Fruit fly (Drosophila melanogaster): ENCODE measurements around the gene ND-ASHI.
A peak's percentile ranks its signal among the peaks of the same experiment; 100 is the strongest.

ND-ASHI gene

DNA sequence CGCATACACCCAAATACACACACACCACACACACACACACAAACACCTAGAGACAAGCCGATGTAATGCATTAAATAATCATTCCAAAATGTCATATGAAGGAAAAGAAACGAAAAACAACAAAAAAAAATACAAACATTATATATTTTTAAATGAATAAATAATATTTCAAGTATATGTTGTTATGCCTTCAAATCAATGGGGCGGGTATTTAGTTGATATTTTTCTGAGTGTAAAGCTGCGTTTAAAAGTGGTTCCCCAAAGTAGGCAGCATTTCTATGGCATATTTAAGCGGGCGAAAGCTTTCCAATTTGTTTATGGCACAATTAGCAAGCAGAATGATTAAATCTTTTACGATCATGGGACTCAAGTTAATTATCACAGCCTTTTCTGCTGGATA, 40.3 kb upstream of the ND-ASHI start (continued):
- no peak for TF ChIP-seq CG11093 (GFP tag; IDR thresholded peaks at IDR 0.05)
- peak; percentile 20 for TF ChIP-seq Dek (tag; optimal IDR thresholded peaks at IDR 0.05)
- TF ChIP-seq CG1832 (GFP tag; optimal IDR thresholded peaks at IDR 0.05) = no peak
- TF ChIP-seq Deaf1 (tag; optimal IDR thresholded peaks at IDR 0.05) = no peak
- no peak for TF ChIP-seq cwo (GFP tag; optimal IDR thresholded peaks at IDR 0.05)
- TF ChIP-seq ttk (GFP tag; IDR thresholded peaks at IDR 0.05) = no peak
- no peak for TF ChIP-seq klu (GFP tag; IDR thresholded peaks at IDR 0.05)
- TF ChIP-seq CG12071 (GFP tag; optimal IDR thresholded peaks at IDR 0.05) = no peak
- TF ChIP-seq schlank (tag; optimal IDR thresholded peaks at IDR 0.05) = no peak
- peak; percentile 32 for TF ChIP-seq dmrt99B (tag; optimal IDR thresholded peaks at IDR 0.05)
- no peak for TF ChIP-seq HmgZ (tag; optimal IDR thresholded peaks at IDR 0.05)
- TF ChIP-seq CG14667 (GFP tag; IDR thresholded peaks at IDR 0.05) = no peak
- no peak for TF ChIP-seq CG5245 (GFP tag; optimal IDR thresholded peaks at IDR 0.05)
- no peak for TF ChIP-seq pros (GFP tag; optimal IDR thresholded peaks at IDR 0.05)
- no peak for TF ChIP-seq CoRest (tag; optimal IDR thresholded peaks at IDR 0.05)
- no peak for TF ChIP-seq Atf-2 (GFP tag; optimal IDR thresholded peaks at IDR 0.05)
- no peak for TF ChIP-seq wdn (GFP tag; IDR thresholded peaks at IDR 0.05)
- no peak for TF ChIP-seq CG30403 (GFP tag; optimal IDR thresholded peaks at IDR 0.05)
- TF ChIP-seq Mad (GFP tag; optimal IDR thresholded peaks at IDR 0.05) = no peak
- TF ChIP-seq CG10267 (tag; optimal IDR thresholded peaks at IDR 0.05) = peak; percentile 9
- no peak for TF ChIP-seq inv (GFP tag; IDR thresholded peaks at IDR 0.05; ENCODE audit: partially characterized antibody)
- no peak for TF ChIP-seq Dref (GFP tag; IDR thresholded peaks at IDR 0.05)
- 0 out of 2 replicates have a peak, but pooled peaks have one; percentile 33 for TF ChIP-seq HLH3B (GFP tag; IDR thresholded peaks at IDR 0.05)
- TF ChIP-seq CG12659 (GFP tag; optimal IDR thresholded peaks at IDR 0.05) = no peak
- TF ChIP-seq Rx (GFP tag; IDR thresholded peaks at IDR 0.05) = no peak
- TF ChIP-seq unpg (GFP tag; optimal IDR thresholded peaks at IDR 0.05) = peak; percentile 10
- no peak for TF ChIP-seq en (GFP tag; optimal IDR thresholded peaks at IDR 0.05)
- TF ChIP-seq exex (tag; optimal IDR thresholded peaks at IDR 0.05) = peak; percentile 38
- no peak for TF ChIP-seq CG7357 (GFP tag; IDR thresholded peaks at IDR 0.05)
- TF ChIP-seq ro (GFP tag; IDR thresholded peaks at IDR 0.05) = no peak
- TF ChIP-seq sima (GFP tag; optimal IDR thresholded peaks at IDR 0.05) = no peak
- no peak for TF ChIP-seq E2f1 (GFP tag; IDR thresholded peaks at IDR 0.05)
- TF ChIP-seq salm (tag; optimal IDR thresholded peaks at IDR 0.05) = no peak
- TF ChIP-seq Eip74EF (GFP tag; optimal IDR thresholded peaks at IDR 0.05) = no peak
- no peak for TF ChIP-seq sob (GFP tag; IDR thresholded peaks at IDR 0.05)
- no peak for TF ChIP-seq HmgD (GFP tag; optimal IDR thresholded peaks at IDR 0.05)
- TF ChIP-seq CG8944 (GFP tag; optimal IDR thresholded peaks at IDR 0.05) = no peak
- TF ChIP-seq CG8290 (GFP tag; optimal IDR thresholded peaks at IDR 0.05) = no peak
- peak in 1 of 2 experiments; percentile 15 for TF ChIP-seq CG8290 (tag; optimal IDR thresholded peaks at IDR 0.05)
- TF ChIP-seq CkIIα-i1 (GFP tag; IDR thresholded peaks at IDR 0.05) = no peak
- no peak for TF ChIP-seq Awh (GFP tag; IDR thresholded peaks at IDR 0.05)
- 0 out of 2 replicates have a peak, but pooled peaks have one; percentile 27 for TF ChIP-seq Ptx1 (GFP tag; IDR thresholded peaks at IDR 0.05)
- no peak for TF ChIP-seq CG17612 (GFP tag; IDR thresholded peaks at IDR 0.05)
- no peak for TF ChIP-seq CG1647 (GFP tag; optimal IDR thresholded peaks at IDR 0.05)
- TF ChIP-seq sens (GFP tag) = no peak
- TF ChIP-seq gsb-n (tag; optimal IDR thresholded peaks at IDR 0.05) = no peak
- peak; percentile 31 for TF ChIP-seq phol (tag; optimal IDR thresholded peaks at IDR 0.05)
- TF ChIP-seq Fer3 (tag; optimal IDR thresholded peaks at IDR 0.05) = peak; percentile 38
- peak; percentile 6 for TF ChIP-seq CG2712 (tag; optimal IDR thresholded peaks at IDR 0.05)
- no peak for TF ChIP-seq CG10147 (GFP tag; optimal IDR thresholded peaks at IDR 0.05)
- TF ChIP-seq CG30020 (tag; optimal IDR thresholded peaks at IDR 0.05) = no peak
- no peak for TF ChIP-seq Rfx (GFP tag; IDR thresholded peaks at IDR 0.05)
- TF ChIP-seq HLH54F (GFP tag; optimal IDR thresholded peaks at IDR 0.05) = no peak

Data from whole organism, embryonic.